Worm (Caenorhabditis elegans) whole organism, late embryonic: ENCODE measurements around the gene pqn-82.

Experiments
- ceh-18 ChIP-seq: sonication (generic microtip); optimal IDR thresholded peaks from 2 replicates; lab custom pipeline; 2016; ENCODE audit warnings: missing genetic modification characterization, missing compliant biosample characterization
- pag-3 ChIP-seq: sonication (generic microtip); optimal IDR thresholded peaks from 2 replicates; lab custom pipeline; 2016; ENCODE audit warnings: missing compliant biosample characterization, missing genetic modification characterization, borderline replicate concordance
- sdc-2 ChIP-seq: sonication (generic microtip); optimal IDR thresholded peaks from 2 replicates; lab custom pipeline; 2016; ENCODE audit warnings: missing genotype, missing genetic modification characterization, missing compliant biosample characterization

ce11 chrIII:1860129-1860528 lies 11.3 kb downstream of the pqn-82 start, which contains the start of gene ttc-7:
- TF ChIP-seq sdc-2 (no peak), pag-3 (tag; lab: Kevin White, UChicago) (no peak), ceh-18 (no peak)
